Fruit fly (Drosophila melanogaster) whole organism, embryonic: ENCODE data around the gene bb8.
A peak's percentile ranks its signal among the peaks of the same experiment; 100 is the strongest.

Source experiments
- CG10274 ChIP-seq: fragments of 200-800 bp; sonication (Bioruptor generic); optimal IDR thresholded peaks from 3 replicates; lab custom pipeline; 2017; ENCODE audit warnings: missing biosample characterization, mild to moderate bottlenecking, missing genetic modification characterization
- CG11085 ChIP-seq: fragments of 200-800 bp; sonication (Bioruptor generic); IDR thresholded peaks from 2 replicates; pipeline ENCODE4 v1.3.6; 2022; ENCODE audit warnings: missing biosample characterization, missing genetic modification characterization
- CG11247 ChIP-seq: fragments of 200-800 bp; sonication (Bioruptor generic); IDR thresholded peaks from 2 replicates; pipeline ENCODE4 v1.3.6; 2022; ENCODE audit warnings: missing biosample characterization, missing genetic modification characterization
- CG12236 ChIP-seq: fragments of 200-800 bp; sonication (Bioruptor generic); optimal IDR thresholded peaks from 2 replicates; lab custom pipeline; 2016; ENCODE audit warnings: missing biosample characterization, missing genetic modification characterization
- CG12659 ChIP-seq: fragments of 200-800 bp; sonication (Bioruptor generic); optimal IDR thresholded peaks from 3 replicates; lab custom pipeline; 2017; ENCODE audit warnings: mild to moderate bottlenecking, missing biosample characterization, missing genetic modification reagents, missing genetic modification characterization
- CG15011 ChIP-seq: fragments of 200-800 bp; sonication (Bioruptor generic); optimal IDR thresholded peaks from 3 replicates; lab custom pipeline; 2018; ENCODE audit warnings: missing biosample characterization, mild to moderate bottlenecking, missing genetic modification characterization
- CG18011 ChIP-seq: fragments of 200-800 bp; sonication (Bioruptor generic); optimal IDR thresholded peaks from 2 replicates; lab custom pipeline; 2017; ENCODE audit warnings: missing biosample characterization, missing genetic modification characterization, mild to moderate bottlenecking, moderate library complexity, missing genotype
- CG2712 ChIP-seq: fragments of 200-800 bp; optimal IDR thresholded peaks from 3 replicates; lab custom pipeline; 2019; ENCODE audit warnings: missing biosample characterization, mild to moderate bottlenecking, missing genetic modification characterization, moderate library complexity
- CG30403 ChIP-seq: fragments of 200-800 bp; sonication (Bioruptor generic); optimal IDR thresholded peaks from 3 replicates; lab custom pipeline; 2016; ENCODE audit warnings: missing biosample characterization, missing genetic modification characterization
- CG4404 ChIP-seq: fragments of 200-800 bp; sonication (Bioruptor generic); IDR thresholded peaks from 2 replicates; pipeline ENCODE4 v1.3.6; 2022; ENCODE audit warnings: missing biosample characterization, missing genetic modification characterization
- CG5180 ChIP-seq: fragments of 200-800 bp; sonication (Bioruptor generic); optimal IDR thresholded peaks from 3 replicates; lab custom pipeline; 2017; ENCODE audit warnings: missing biosample characterization, missing genetic modification characterization, mild to moderate bottlenecking, moderate library complexity, missing genetic modification reagents
- CG6175 ChIP-seq: fragments of 200-800 bp; sonication (Bioruptor generic); IDR thresholded peaks from 3 replicates; pipeline ENCODE4 v1.3.6; 2022; ENCODE audit warnings: missing biosample characterization, missing genetic modification characterization
- CG7357 ChIP-seq: fragments of 200-800 bp; sonication (Bioruptor generic); IDR thresholded peaks from 3 replicates; pipeline ENCODE4 v1.3.6; 2022; ENCODE audit warnings: missing biosample characterization, missing genetic modification characterization
- CG7786 ChIP-seq: fragments of 200-800 bp; sonication (Bioruptor generic); optimal IDR thresholded peaks from 2 replicates; lab custom pipeline; 2016; ENCODE audit warnings: missing biosample characterization, missing genetic modification characterization
- CG7839 ChIP-seq: fragments of 200-800 bp; sonication (Bioruptor generic); optimal IDR thresholded peaks from 3 replicates; lab custom pipeline; 2018; ENCODE audit warnings: missing biosample characterization, mild to moderate bottlenecking, missing genetic modification characterization, moderate library complexity
- CG9727 ChIP-seq: fragments of 200-800 bp; sonication (Bioruptor generic); optimal IDR thresholded peaks from 3 replicates; lab custom pipeline; 2017; ENCODE audit warnings: missing biosample characterization, mild to moderate bottlenecking, missing genetic modification characterization
- CHES-1-like ChIP-seq: fragments of 200-800 bp; sonication (Bioruptor generic); optimal IDR thresholded peaks from 2 replicates; lab custom pipeline; 2016; ENCODE audit warnings: missing biosample characterization, missing genetic modification characterization
- Dbx ChIP-seq: fragments of 200-800 bp; sonication (Bioruptor generic); IDR thresholded peaks from 3 replicates; pipeline ENCODE4 v1.3.6; 2022; ENCODE audit warnings: missing biosample characterization, missing genetic modification characterization
- E2f2 ChIP-seq: fragments of 200-800 bp; sonication (Bioruptor generic); IDR thresholded peaks from 2 replicates; pipeline ENCODE4 v1.3.6; 2022; ENCODE audit warnings: missing biosample characterization, missing genetic modification characterization
- HLH3B ChIP-seq: fragments of 200-800 bp; sonication (Bioruptor generic); IDR thresholded peaks from 2 replicates; pipeline ENCODE4 v1.3.6; 2022; ENCODE audit warnings: missing biosample characterization, missing genetic modification characterization
- Hr51 ChIP-seq, 2 experiments: fragments of 200-800 bp; sonication (Bioruptor generic); optimal IDR thresholded peaks; 2 replicates in 1 of 2; 3 replicates in 1 of 2; lab custom pipeline; 2016 to 2018; ENCODE audit warnings: missing biosample characterization in 2 of 2, missing genetic modification characterization in 2 of 2, mild to moderate bottlenecking in 1 of 2, moderate library complexity in 1 of 2
- Jarid2 ChIP-seq: fragments of 200-800 bp; sonication (Bioruptor generic); optimal IDR thresholded peaks from 3 replicates; lab custom pipeline; 2017; ENCODE audit warnings: mild to moderate bottlenecking, missing biosample characterization, missing genetic modification reagents, missing genetic modification characterization
- MBD-R2 ChIP-seq: fragments of 200-800 bp; sonication (Bioruptor generic); IDR thresholded peaks from 2 replicates; pipeline ENCODE4 v1.3.6; 2022; ENCODE audit warnings: missing biosample characterization, missing genetic modification characterization
- MESR4 ChIP-seq: fragments of 200-800 bp; sonication (Bioruptor generic); optimal IDR thresholded peaks from 2 replicates; lab custom pipeline; 2018; ENCODE audit warnings: missing biosample characterization, mild to moderate bottlenecking, missing genetic modification characterization, moderate library complexity
- Med ChIP-seq: fragments of 200-800 bp; sonication (Bioruptor generic); peaks from one replicate; lab custom pipeline; 2016; ENCODE audit warnings: missing biosample characterization, missing genetic modification characterization, mild to moderate bottlenecking, inconsistent platforms, moderate library complexity
- NC2β ChIP-seq: fragments of 200-800 bp; sonication (Bioruptor generic); optimal IDR thresholded peaks from 2 replicates; lab custom pipeline; 2016; ENCODE audit warnings: missing biosample characterization, missing genetic modification characterization
- Scr ChIP-seq: fragments of 200-800 bp; sonication (Bioruptor generic); IDR thresholded peaks from 2 replicates; pipeline ENCODE4 v1.3.6; 2022; ENCODE audit warnings: missing biosample characterization, missing genetic modification characterization; ENCODE audit not compliant: partially characterized antibody
- Sox100B ChIP-seq: fragments of 200-800 bp; sonication (Bioruptor generic); optimal IDR thresholded peaks from 3 replicates; lab custom pipeline; 2018; ENCODE audit warnings: missing biosample characterization, mild to moderate bottlenecking, missing genetic modification characterization
- Ssrp ChIP-seq: fragments of 200-800 bp; sonication (Bioruptor generic); optimal IDR thresholded peaks from 2 replicates; lab custom pipeline; 2018; ENCODE audit warnings: missing biosample characterization, mild to moderate bottlenecking, missing genetic modification characterization, moderate library complexity
- TFAM ChIP-seq: fragments of 200-800 bp; sonication (Bioruptor generic); optimal IDR thresholded peaks from 2 replicates; lab custom pipeline; 2017; ENCODE audit warnings: missing biosample characterization, missing genetic modification characterization, inconsistent platforms
- Trl ChIP-seq, 3 experiments: fragments of >200 bp in 2 of 3; fragments of 200-800 bp in 1 of 3; sonication (Bioruptor generic) in 1 of 3; optimal IDR thresholded peaks; 2 replicates in 1 of 3; 3 replicates in 2 of 3; lab custom pipeline; 2016 to 2017; ENCODE audit warnings: missing biosample characterization in 1 of 3, missing genetic modification characterization in 1 of 3
- ab ChIP-seq: fragments of 200-800 bp; sonication (Bioruptor generic); optimal IDR thresholded peaks from 2 replicates; lab custom pipeline; 2016; ENCODE audit warnings: missing biosample characterization, missing genetic modification characterization
- ap ChIP-seq: fragments of 200-800 bp; sonication (Bioruptor generic); IDR thresholded peaks from 2 replicates; pipeline ENCODE4 v1.3.6; 2022; ENCODE audit warnings: missing biosample characterization, missing genetic modification characterization
- ash1 ChIP-seq: fragments of 200-800 bp; sonication (Bioruptor generic); optimal IDR thresholded peaks from 2 replicates; lab custom pipeline; 2018; ENCODE audit warnings: missing biosample characterization, mild to moderate bottlenecking, missing genetic modification characterization
- az2 ChIP-seq: fragments of 200-800 bp; sonication (Bioruptor generic); optimal IDR thresholded peaks from 3 replicates; lab custom pipeline; 2016; ENCODE audit warnings: missing biosample characterization, missing genetic modification characterization
- btn ChIP-seq: fragments of 200-800 bp; sonication (Bioruptor generic); optimal IDR thresholded peaks from 2 replicates; lab custom pipeline; 2016; ENCODE audit warnings: missing biosample characterization, missing genetic modification characterization
- cg ChIP-seq: fragments of 200-800 bp; sonication (Bioruptor generic); optimal IDR thresholded peaks from 3 replicates; lab custom pipeline; 2019; ENCODE audit warnings: missing biosample characterization, mild to moderate bottlenecking, missing genetic modification characterization, moderate library complexity
- chif ChIP-seq, 2 experiments: fragments of 200-800 bp; sonication (Bioruptor generic); optimal IDR thresholded peaks; 3 replicates each; lab custom pipeline; 2016; ENCODE audit warnings: missing biosample characterization in 2 of 2, missing genetic modification characterization in 2 of 2
- ci ChIP-seq: fragments of 200-800 bp; sonication (Bioruptor generic); IDR thresholded peaks from 3 replicates; pipeline ENCODE4 v1.3.6; 2022; ENCODE audit warnings: missing biosample characterization, missing genetic modification characterization
- crc ChIP-seq: fragments of 200-800 bp; sonication (Bioruptor generic); optimal IDR thresholded peaks from 2 replicates; lab custom pipeline; 2016; ENCODE audit warnings: missing biosample characterization, missing genetic modification characterization
- crol ChIP-seq: fragments of 200-800 bp; sonication (Bioruptor generic); IDR thresholded peaks from 2 replicates; pipeline ENCODE4 v1.3.6; 2022; ENCODE audit warnings: missing biosample characterization, missing genetic modification characterization
- da ChIP-seq: fragments of 200-800 bp; sonication (Bioruptor generic); optimal IDR thresholded peaks from 2 replicates; lab custom pipeline; 2016; ENCODE audit warnings: missing biosample characterization, missing genetic modification characterization
- en ChIP-seq: fragments of 200-800 bp; sonication (Bioruptor generic); optimal IDR thresholded peaks from 2 replicates; lab custom pipeline; 2016; ENCODE audit warnings: missing biosample characterization, missing genetic modification characterization
- klu ChIP-seq: fragments of 200-800 bp; sonication (Bioruptor generic); IDR thresholded peaks from 2 replicates; pipeline ENCODE4 v1.3.6; 2022; ENCODE audit warnings: missing biosample characterization, missing genetic modification characterization
- ro ChIP-seq: fragments of 200-800 bp; sonication (Bioruptor generic); IDR thresholded peaks from 2 replicates; pipeline ENCODE4 v1.3.6; 2022; ENCODE audit warnings: missing biosample characterization, missing genetic modification characterization
- ssp ChIP-seq: fragments of 200-800 bp; sonication (Bioruptor generic); IDR thresholded peaks from 2 replicates; pipeline ENCODE4 v1.3.6; 2022; ENCODE audit warnings: missing biosample characterization, missing genetic modification characterization
- stc ChIP-seq: fragments of 200-800 bp; sonication (Bioruptor generic); IDR thresholded peaks from 2 replicates; pipeline ENCODE4 v1.3.6; 2022; ENCODE audit warnings: missing biosample characterization, missing genetic modification characterization
- tio ChIP-seq: fragments of 200-800 bp; sonication (Bioruptor generic); optimal IDR thresholded peaks from 2 replicates; lab custom pipeline; 2017; ENCODE audit warnings: missing biosample characterization, missing genetic modification characterization, inconsistent platforms
- unpg ChIP-seq: fragments of 200-800 bp; sonication (Bioruptor generic); optimal IDR thresholded peaks from 3 replicates; lab custom pipeline; 2018; ENCODE audit warnings: missing biosample characterization, mild to moderate bottlenecking, missing genetic modification characterization, moderate library complexity
- zfh1 ChIP-seq: fragments of 200-800 bp; sonication (Bioruptor generic); IDR thresholded peaks from 3 replicates; pipeline ENCODE4 v1.3.6; 2022; ENCODE audit warnings: missing biosample characterization, missing genetic modification characterization

bb8 gene

dm6 chr3R:23334866-23335265 lies 44.9 kb upstream of the bb8 start (continued):
- TF ChIP-seq CHES-1-like (GFP tag; lab: Kevin White, UChicago) (no peak), CG11085 (GFP tag; lab: Robert Waterston, UW) (peak; percentile 29; the same call in 1 of the 2 replicates), CG12659 (peak; percentile 30), Trl (optimal IDR thresholded peaks at IDR 0.05; lab: Kevin White, UChicago) (no peak), Trl (GFP tag; optimal IDR thresholded peaks at IDR 0.05; lab: Kevin White, UChicago) (no peak), unpg (GFP tag; lab: Kevin White, UChicago) (peak; percentile 22), Scr (no peak), stc (GFP tag; lab: Robert Waterston, UW) (peak; percentile 18; the same call in 1 of the 2 replicates), tio (GFP tag; lab: Kevin White, UChicago) (peak; percentile 31), Hr51 (GFP tag; optimal IDR thresholded peaks at IDR 0.05; lab: Kevin White, UChicago) (peak in 1 of 2 experiments; percentile 42), crol (GFP tag; lab: Robert Waterston, UW) (no peak), cg (GFP tag; lab: Kevin White, UChicago) (peak; percentile 29), CG5180 (GFP tag; lab: Kevin White, UChicago) (no peak), Sox100B (GFP tag; lab: Kevin White, UChicago) (peak; percentile 4), CG7357 (GFP tag; lab: Robert Waterston, UW) (no peak), CG10274 (peak; percentile 15), CG18011 (GFP tag; lab: Kevin White, UChicago) (no peak), Dbx (GFP tag; lab: Robert Waterston, UW) (peak; percentile 53; the same call in 1 of the 3 replicates), MBD-R2 (peak; percentile 45; the same call in 1 of the 2 replicates), Jarid2 (GFP tag; lab: Kevin White, UChicago) (peak; percentile 37), CG9727 (GFP tag; lab: Kevin White, UChicago) (no peak), Ssrp (tag; lab: Kevin White, UChicago) (peak; percentile 28), ci (GFP tag; lab: Robert Waterston, UW) (0 out of 3 replicates have a peak, but pooled peaks have one; percentile 25), MESR4 (GFP tag; lab: Kevin White, UChicago) (no peak), CG12236 (GFP tag; lab: Kevin White, UChicago) (no peak), CG15011 (GFP tag; lab: Kevin White, UChicago) (peak; percentile 10), CG7839 (tag; lab: Kevin White, UChicago) (peak; percentile 64), da (GFP tag; lab: Kevin White, UChicago) (no peak), CG2712 (tag; lab: Kevin White, UChicago) (peak; percentile 46), TFAM (GFP tag; lab: Kevin White, UChicago) (no peak), zfh1 (GFP tag; lab: Robert Waterston, UW) (peak; percentile 47; the same call in 1 of the 3 replicates), HLH3B (GFP tag; lab: Robert Waterston, UW) (no peak), ash1 (GFP tag; lab: Kevin White, UChicago) (no peak), CG4404 (GFP tag; lab: Robert Waterston, UW) (no peak; the same call in 1 of the 2 replicates), ro (GFP tag; lab: Robert Waterston, UW) (no peak), ab (GFP tag; lab: Kevin White, UChicago) (no peak), crc (peak; percentile 4), klu (GFP tag; lab: Robert Waterston, UW) (peak; percentile 33; the same call in 1 of the 2 replicates), chif (GFP tag; optimal IDR thresholded peaks at IDR 0.05; lab: Kevin White, UChicago) (peak in 1 of 2 experiments; percentile 14), CG30403 (peak; percentile 34), btn (GFP tag; lab: Kevin White, UChicago) (no peak), ssp (GFP tag; lab: Robert Waterston, UW) (0 out of 2 replicates have a peak, but pooled peaks have one; percentile 22), CG7786 (GFP tag; lab: Kevin White, UChicago) (peak; percentile 53), E2f2 (no peak), az2 (GFP tag; lab: Kevin White, UChicago) (peak; percentile 6), en (no peak), CG11247 (GFP tag; lab: Robert Waterston, UW) (no peak), CG6175 (GFP tag; lab: Robert Waterston, UW) (no peak), Med (GFP tag; lab: Kevin White, UChicago) (peak; percentile 78), NC2β (GFP tag; lab: Kevin White, UChicago) (no peak), ap (GFP tag; lab: Robert Waterston, UW) (0 out of 2 replicates have a peak, but pooled peaks have one; percentile 25)
